Fruit fly (Drosophila melanogaster) whole organism, embryonic: ENCODE measurements around the gene CG43367.

Source experiments
- Aef1 ChIP-seq: fragments of 200-800 bp; sonication (Bioruptor generic); IDR thresholded peaks from 3 replicates; pipeline ENCODE4 v1.3.6; 2022; ENCODE audit warnings: missing biosample characterization, missing genetic modification characterization
- B-H2 ChIP-seq: fragments of 200-800 bp; sonication (Bioruptor generic); optimal IDR thresholded peaks from 2 replicates; lab custom pipeline; 2018; ENCODE audit warnings: missing biosample characterization, mild to moderate bottlenecking, missing genetic modification characterization
- C15 ChIP-seq: fragments of 200-800 bp; sonication (Bioruptor generic); IDR thresholded peaks from 3 replicates; pipeline ENCODE4 v1.3.6; 2022; ENCODE audit warnings: missing biosample characterization, missing genetic modification characterization
- CG1024 ChIP-seq: fragments of 200-800 bp; sonication (Bioruptor generic); IDR thresholded peaks from 2 replicates; pipeline ENCODE4 v1.3.6; 2022; ENCODE audit warnings: missing biosample characterization, missing genetic modification characterization
- CG10267 ChIP-seq: fragments of 200-800 bp; sonication (Bioruptor generic); optimal IDR thresholded peaks from 2 replicates; lab custom pipeline; 2018; ENCODE audit warnings: missing biosample characterization, mild to moderate bottlenecking, missing genetic modification characterization, moderate library complexity
- CG10979 ChIP-seq: fragments of 200-800 bp; sonication (Bioruptor generic); optimal IDR thresholded peaks from 2 replicates; lab custom pipeline; 2018; ENCODE audit warnings: missing biosample characterization, mild to moderate bottlenecking, missing genetic modification characterization, moderate library complexity
- CG11247 ChIP-seq: fragments of 200-800 bp; sonication (Bioruptor generic); IDR thresholded peaks from 2 replicates; pipeline ENCODE4 v1.3.6; 2022; ENCODE audit warnings: missing biosample characterization, missing genetic modification characterization
- CG12104 ChIP-seq: fragments of 200-800 bp; sonication (Bioruptor generic); optimal IDR thresholded peaks from 3 replicates; lab custom pipeline; 2016; ENCODE audit warnings: missing biosample characterization, missing genetic modification characterization
- CG13296 ChIP-seq: fragments of 200-800 bp; sonication (Bioruptor generic); optimal IDR thresholded peaks from 3 replicates; lab custom pipeline; 2018; ENCODE audit warnings: missing biosample characterization, mild to moderate bottlenecking, missing genetic modification characterization
- CG14050 ChIP-seq: fragments of 200-800 bp; sonication (Bioruptor generic); IDR thresholded peaks from 3 replicates; pipeline ENCODE4 v1.3.6; 2022; ENCODE audit warnings: missing biosample characterization, missing genetic modification characterization
- CG1792 ChIP-seq: fragments of 200-800 bp; sonication (Bioruptor generic); optimal IDR thresholded peaks from 2 replicates; lab custom pipeline; 2016; ENCODE audit warnings: missing biosample characterization, missing genetic modification characterization
- CG18764 ChIP-seq: fragments of 200-800 bp; sonication (Bioruptor generic); optimal IDR thresholded peaks from 3 replicates; lab custom pipeline; 2016; ENCODE audit warnings: missing biosample characterization, missing genetic modification characterization
- CG2116 ChIP-seq: fragments of 200-800 bp; sonication (Bioruptor generic); optimal IDR thresholded peaks from 3 replicates; lab custom pipeline; 2018; ENCODE audit warnings: missing biosample characterization, mild to moderate bottlenecking, missing genetic modification characterization
- CG3065 ChIP-seq: fragments of 200-800 bp; sonication (Bioruptor generic); optimal IDR thresholded peaks from 2 replicates; lab custom pipeline; 2016; ENCODE audit warnings: missing biosample characterization, missing genetic modification characterization
- CG3281 ChIP-seq: fragments of 200-800 bp; sonication (Bioruptor generic); optimal IDR thresholded peaks from 3 replicates; lab custom pipeline; 2017; ENCODE audit warnings: missing biosample characterization, mild to moderate bottlenecking, missing genetic modification characterization
- CG33557 ChIP-seq: fragments of 200-800 bp; sonication (Bioruptor generic); optimal IDR thresholded peaks from 2 replicates; lab custom pipeline; 2019; ENCODE audit warnings: missing biosample characterization, mild to moderate bottlenecking, missing genetic modification characterization, moderate library complexity
- CG3407 ChIP-seq: fragments of 200-800 bp; sonication (Bioruptor generic); optimal IDR thresholded peaks from 2 replicates; lab custom pipeline; 2018; ENCODE audit warnings: missing biosample characterization, mild to moderate bottlenecking, missing genetic modification characterization
- CG6254 ChIP-seq: fragments of 200-800 bp; sonication (Bioruptor generic); optimal IDR thresholded peaks from 3 replicates; lab custom pipeline; 2017; ENCODE audit warnings: mild to moderate bottlenecking, missing biosample characterization, missing genetic modification reagents, missing genetic modification characterization
- CG6854 ChIP-seq: fragments of 200-800 bp; sonication (Bioruptor generic); optimal IDR thresholded peaks from 3 replicates; lab custom pipeline; 2017; ENCODE audit warnings: missing biosample characterization, mild to moderate bottlenecking, missing genetic modification characterization
- CG8944 ChIP-seq: fragments of 200-800 bp; sonication (Bioruptor generic); optimal IDR thresholded peaks from 3 replicates; lab custom pipeline; 2016; ENCODE audit warnings: missing biosample characterization, missing genetic modification characterization
- CoRest ChIP-seq: fragments of 200-800 bp; sonication (Bioruptor generic); optimal IDR thresholded peaks from 3 replicates; lab custom pipeline; 2018; ENCODE audit warnings: missing biosample characterization, mild to moderate bottlenecking, missing genetic modification characterization, moderate library complexity
- Dll ChIP-seq: fragments of 200-800 bp; sonication (Bioruptor generic); IDR thresholded peaks from 4 replicates; pipeline ENCODE4 v1.3.6; 2022; ENCODE audit warnings: missing biosample characterization, missing genetic modification characterization; ENCODE audit not compliant: partially characterized antibody
- Doc2 ChIP-seq: fragments of 200-800 bp; sonication (Bioruptor generic); IDR thresholded peaks from 2 replicates; pipeline ENCODE4 v1.3.6; 2022; ENCODE audit warnings: missing biosample characterization, missing genetic modification characterization
- E2f2 ChIP-seq: fragments of 200-800 bp; sonication (Bioruptor generic); IDR thresholded peaks from 2 replicates; pipeline ENCODE4 v1.3.6; 2022; ENCODE audit warnings: missing biosample characterization, missing genetic modification characterization
- Ets97D ChIP-seq: fragments of 200-800 bp; sonication (Bioruptor generic); optimal IDR thresholded peaks from 3 replicates; lab custom pipeline; 2016; ENCODE audit warnings: missing biosample characterization, missing genetic modification characterization
- H15 ChIP-seq: fragments of 200-800 bp; sonication (Bioruptor generic); IDR thresholded peaks from 3 replicates; pipeline ENCODE4 v1.3.6; 2022; ENCODE audit warnings: missing biosample characterization, missing genetic modification characterization
- Hand ChIP-seq: fragments of 200-800 bp; sonication (Bioruptor generic); optimal IDR thresholded peaks from 2 replicates; lab custom pipeline; 2017; ENCODE audit warnings: mild to moderate bottlenecking, missing biosample characterization, missing genetic modification reagents, missing genetic modification characterization
- Hsf ChIP-seq: fragments of 200-800 bp; sonication (Bioruptor generic); optimal IDR thresholded peaks from 3 replicates; lab custom pipeline; 2016; ENCODE audit warnings: missing biosample characterization, missing genetic modification characterization
- Kr ChIP-seq: fragments of 200-800 bp; sonication (Bioruptor generic); optimal IDR thresholded peaks from 2 replicates; lab custom pipeline; 2017; ENCODE audit warnings: missing biosample characterization, mild to moderate bottlenecking, missing genetic modification characterization
- Lim3 ChIP-seq: fragments of 200-800 bp; sonication (Bioruptor generic); IDR thresholded peaks from 2 replicates; pipeline ENCODE4 v1.3.6; 2022; ENCODE audit warnings: missing biosample characterization, missing genetic modification characterization
- PHDP ChIP-seq: fragments of 200-800 bp; sonication (Bioruptor generic); optimal IDR thresholded peaks from 3 replicates; lab custom pipeline; 2018; ENCODE audit warnings: missing biosample characterization, mild to moderate bottlenecking, missing genetic modification characterization, moderate library complexity
- Sry-δ ChIP-seq: fragments of 200-800 bp; sonication (Bioruptor generic); optimal IDR thresholded peaks from 2 replicates; lab custom pipeline; 2016; ENCODE audit warnings: missing biosample characterization, missing genetic modification characterization
- amos ChIP-seq: fragments of 200-800 bp; sonication (Bioruptor generic); IDR thresholded peaks from 2 replicates; pipeline ENCODE4 v1.3.6; 2022; ENCODE audit warnings: missing biosample characterization, missing genetic modification characterization; ENCODE audit not compliant: partially characterized antibody
- ara ChIP-seq: fragments of 200-800 bp; sonication (Bioruptor generic); IDR thresholded peaks from 2 replicates; pipeline ENCODE4 v1.3.6; 2022; ENCODE audit warnings: missing biosample characterization, missing genetic modification characterization
- bcd ChIP-seq: fragments of 200-800 bp; sonication (Bioruptor generic); optimal IDR thresholded peaks from 2 replicates; lab custom pipeline; 2017; ENCODE audit warnings: missing biosample characterization, mild to moderate bottlenecking, missing genetic modification characterization
- cas ChIP-seq: fragments of 200-800 bp; sonication (Bioruptor generic); IDR thresholded peaks from 2 replicates; pipeline ENCODE4 v1.3.6; 2022; ENCODE audit warnings: missing biosample characterization, missing genetic modification characterization
- chm ChIP-seq: fragments of 200-800 bp; sonication (Bioruptor generic); IDR thresholded peaks from 2 replicates; pipeline ENCODE4 v1.3.6; 2022; ENCODE audit warnings: missing biosample characterization, missing genetic modification characterization
- corto ChIP-seq: fragments of 200-800 bp; sonication (Bioruptor generic); optimal IDR thresholded peaks from 2 replicates; lab custom pipeline; 2016; ENCODE audit warnings: missing biosample characterization, mild to moderate bottlenecking, missing genetic modification characterization, moderate library complexity
- da ChIP-seq: fragments of 200-800 bp; sonication (Bioruptor generic); optimal IDR thresholded peaks from 2 replicates; lab custom pipeline; 2016; ENCODE audit warnings: missing biosample characterization, missing genetic modification characterization
- dmrt99B ChIP-seq: fragments of 200-800 bp; sonication (Bioruptor generic); optimal IDR thresholded peaks from 2 replicates; lab custom pipeline; 2018; ENCODE audit warnings: missing biosample characterization, mild to moderate bottlenecking, missing genetic modification characterization, moderate library complexity
- fd102C ChIP-seq: fragments of 200-800 bp; sonication (Bioruptor generic); optimal IDR thresholded peaks from 2 replicates; lab custom pipeline; 2018; ENCODE audit warnings: missing biosample characterization, mild to moderate bottlenecking, missing genetic modification characterization, moderate library complexity
- jigr1 ChIP-seq: fragments of 200-800 bp; sonication (Bioruptor generic); IDR thresholded peaks from 3 replicates; pipeline ENCODE4 v1.3.6; 2022; ENCODE audit warnings: missing biosample characterization, missing genetic modification characterization
- kni ChIP-seq: fragments of 200-800 bp; sonication (Bioruptor generic); optimal IDR thresholded peaks from 3 replicates; lab custom pipeline; 2017; ENCODE audit warnings: mild to moderate bottlenecking, missing biosample characterization, missing genetic modification reagents, missing genetic modification characterization
- knrl ChIP-seq: fragments of 200-800 bp; sonication (Bioruptor generic); IDR thresholded peaks from 3 replicates; pipeline ENCODE4 v1.3.6; 2022; ENCODE audit warnings: missing biosample characterization, missing genetic modification characterization; ENCODE audit not compliant: partially characterized antibody
- sr ChIP-seq: fragments of 200-800 bp; sonication (Bioruptor generic); IDR thresholded peaks from 3 replicates; pipeline ENCODE4 v1.3.6; 2022; ENCODE audit warnings: missing biosample characterization, missing genetic modification characterization
- tap ChIP-seq: fragments of 200-800 bp; optimal IDR thresholded peaks from 3 replicates; lab custom pipeline; 2019; ENCODE audit warnings: missing biosample characterization, mild to moderate bottlenecking, missing genetic modification characterization, moderate library complexity
- tio ChIP-seq: fragments of 200-800 bp; sonication (Bioruptor generic); optimal IDR thresholded peaks from 2 replicates; lab custom pipeline; 2017; ENCODE audit warnings: missing biosample characterization, missing genetic modification characterization, inconsistent platforms
- tna ChIP-seq: fragments of 200-800 bp; sonication (Bioruptor generic); IDR thresholded peaks from 2 replicates; pipeline ENCODE4 v1.3.6; 2022; ENCODE audit warnings: missing biosample characterization, missing genetic modification characterization; ENCODE audit not compliant: partially characterized antibody
- tx ChIP-seq: fragments of 200-800 bp; sonication (Bioruptor generic); optimal IDR thresholded peaks from 2 replicates; lab custom pipeline; 2016; ENCODE audit warnings: missing biosample characterization, missing genetic modification characterization
- vnd ChIP-seq: fragments of 200-800 bp; sonication (Bioruptor generic); IDR thresholded peaks from 3 replicates; pipeline ENCODE4 v1.3.6; 2022; ENCODE audit warnings: missing biosample characterization, missing genetic modification characterization; ENCODE audit not compliant: partially characterized antibody

CG43367 gene

DNA sequence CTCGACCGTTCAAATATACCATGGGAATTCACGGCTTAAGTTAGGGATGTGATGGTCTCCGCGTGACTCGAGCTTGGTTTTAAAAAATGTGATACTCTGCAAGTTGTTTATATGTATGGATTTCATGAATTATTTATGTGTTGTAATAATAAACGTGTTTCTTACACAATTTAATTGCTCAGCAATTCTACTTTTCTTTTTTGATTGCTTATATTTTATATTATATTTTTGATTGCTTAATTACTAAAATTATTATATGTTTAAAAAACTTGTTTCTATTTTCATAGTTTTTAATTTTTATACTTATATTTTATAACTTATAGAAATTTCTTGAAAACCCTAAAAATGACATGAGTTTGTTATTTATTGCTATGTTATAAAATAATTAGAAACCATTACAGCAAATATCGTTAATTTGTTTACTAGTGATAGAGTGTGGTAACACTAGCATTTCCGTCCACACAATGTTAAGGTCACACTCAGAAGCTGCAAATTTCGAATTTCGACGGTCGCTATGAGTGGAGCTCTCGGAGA is 60.6 kb downstream of the CG43367 start, which contains the start of the genes ago and CG1265 (continued):
- TF ChIP-seq CG33557 (GFP tag; lab: Kevin White, UChicago): peak; percentile 45
- peak; percentile 68 for TF ChIP-seq Sry-δ (GFP tag; lab: Kevin White, UChicago)
- TF ChIP-seq vnd: no peak; the same call in 2 of the 3 replicates
- TF ChIP-seq CG14050: no peak
- no peak for TF ChIP-seq Aef1 (GFP tag; lab: Robert Waterston, UW)
- TF ChIP-seq CG12104: peak; percentile 54
- TF ChIP-seq CG1024: peak; percentile 32; the same call in 1 of the 2 replicates
- no peak for TF ChIP-seq sr (GFP tag; lab: Robert Waterston, UW)
- no peak for TF ChIP-seq corto
- no peak for TF ChIP-seq tna
- TF ChIP-seq CG10267 (tag; lab: Kevin White, UChicago): peak; percentile 38
- TF ChIP-seq knrl (GFP tag; lab: Robert Waterston, UW): 0 out of 3 replicates have a peak, but pooled peaks have one; percentile 30
- TF ChIP-seq dmrt99B: no peak
- no peak for TF ChIP-seq CG3065 (GFP tag; lab: Kevin White, UChicago)
- TF ChIP-seq Lim3 (GFP tag; lab: Robert Waterston, UW): no peak
- TF ChIP-seq Kr (GFP tag; lab: Kevin White, UChicago): no peak
- TF ChIP-seq cas: no peak
- no peak for TF ChIP-seq CG10979 (tag; lab: Kevin White, UChicago)
- TF ChIP-seq kni (GFP tag; lab: Kevin White, UChicago): no peak
- no peak for TF ChIP-seq Hand
- TF ChIP-seq tx: no peak
- TF ChIP-seq ara (GFP tag; lab: Robert Waterston, UW): 0 out of 2 replicates have a peak, but pooled peaks have one; percentile 31
- no peak for TF ChIP-seq CG8944 (GFP tag; lab: Kevin White, UChicago)
- peak; percentile 40 for TF ChIP-seq CG13296 (GFP tag; lab: Kevin White, UChicago)
- TF ChIP-seq CG6854 (GFP tag; lab: Kevin White, UChicago): no peak
- TF ChIP-seq chm (GFP tag; lab: Robert Waterston, UW): no peak
- no peak for TF ChIP-seq tio (GFP tag; lab: Kevin White, UChicago)
- TF ChIP-seq Dll (GFP tag; lab: Robert Waterston, UW): peak; percentile 39; the same call in 2 of the 4 replicates
- TF ChIP-seq H15 (GFP tag; lab: Robert Waterston, UW): peak; percentile 31; the same call in 1 of the 3 replicates
- TF ChIP-seq C15 (GFP tag; lab: Robert Waterston, UW): no peak
- TF ChIP-seq CG3407 (GFP tag; lab: Kevin White, UChicago): no peak
- TF ChIP-seq jigr1 (GFP tag; lab: Robert Waterston, UW): no peak
- peak; percentile 34 for TF ChIP-seq bcd (GFP tag; lab: Kevin White, UChicago)
- peak; percentile 5 for TF ChIP-seq Hsf (GFP tag; lab: Kevin White, UChicago)
- peak; percentile 61 for TF ChIP-seq amos (GFP tag; lab: Robert Waterston, UW)
- TF ChIP-seq CG6254 (GFP tag; lab: Kevin White, UChicago): no peak
- peak; percentile 40 for TF ChIP-seq CG3281 (GFP tag; lab: Kevin White, UChicago)
- no peak for TF ChIP-seq CG18764 (GFP tag; lab: Kevin White, UChicago)
- peak; percentile 66 for TF ChIP-seq E2f2
- TF ChIP-seq tap (tag; lab: Kevin White, UChicago): no peak
- TF ChIP-seq CoRest (tag; lab: Kevin White, UChicago): peak; percentile 71
- no peak for TF ChIP-seq PHDP (tag; lab: Kevin White, UChicago)
- no peak for TF ChIP-seq da (GFP tag; lab: Kevin White, UChicago)
- no peak for TF ChIP-seq CG1792 (GFP tag; lab: Kevin White, UChicago)
- TF ChIP-seq Doc2: no peak
- no peak for TF ChIP-seq CG11247
- TF ChIP-seq Ets97D: peak; percentile 71
- peak; percentile 6 for TF ChIP-seq CG2116
- peak; percentile 49 for TF ChIP-seq B-H2 (GFP tag; lab: Kevin White, UChicago)
- TF ChIP-seq fd102C: no peak
